Comparison of ENCODE assay signal across 1 fruit fly cellular context in genomic region chr3R:16207074-16207609, dm6.
TF ChIP-seq lines count a peak whose summit lies in the region.

No protein-coding gene starts in this region.

TF ChIP-seq in whole organism, embryonic, 481 proteins besides CTCF, POLR2A, EP300 and RAD21 (continued from another document and continues in another):
- no peak for TF ChIP-seq pan (optimal IDR thresholded peaks at IDR 0.05; lab: Kevin White, UChicago)
- TF ChIP-seq pan (GFP tag; optimal IDR thresholded peaks at IDR 0.05 in 1 of 2, IDR thresholded peaks at IDR 0.05 in 1 of 2) = no peak
- TF ChIP-seq CG9817 (tag; optimal IDR thresholded peaks at IDR 0.05; lab: Kevin White, UChicago) = no peak
- no peak for TF ChIP-seq NC2β (GFP tag; optimal IDR thresholded peaks at IDR 0.05; lab: Kevin White, UChicago)
- TF ChIP-seq ttk (GFP tag; IDR thresholded peaks at IDR 0.05; lab: Robert Waterston, UW) = no peak
- TF ChIP-seq ro (GFP tag; IDR thresholded peaks at IDR 0.05; lab: Robert Waterston, UW) = no peak
- TF ChIP-seq gce (GFP tag; IDR thresholded peaks at IDR 0.05; lab: Robert Waterston, UW) = no peak
- TF ChIP-seq Atf-2 (GFP tag; optimal IDR thresholded peaks at IDR 0.05; lab: Kevin White, UChicago) = no peak
- peak; percentile 45 for TF ChIP-seq grau (tag; optimal IDR thresholded peaks at IDR 0.05; lab: Kevin White, UChicago)
- 0 out of 2 replicates have a peak, but pooled peaks have one; percentile 9 for TF ChIP-seq tna (GFP tag; IDR thresholded peaks at IDR 0.05; lab: Robert Waterston, UW; ENCODE audit: partially characterized antibody)
- peak; percentile 73; the same call in 1 of the 3 replicates for TF ChIP-seq ci (GFP tag; IDR thresholded peaks at IDR 0.05; lab: Robert Waterston, UW)
- TF ChIP-seq CG17829 (tag; optimal IDR thresholded peaks at IDR 0.05; lab: Kevin White, UChicago) = peak; percentile 26
- no peak for TF ChIP-seq CG4617 (GFP tag; optimal IDR thresholded peaks at IDR 0.05; lab: Kevin White, UChicago; ENCODE audit: borderline replicate concordance)
- no peak for TF ChIP-seq Dp (GFP tag; optimal IDR thresholded peaks at IDR 0.05; lab: Kevin White, UChicago)
- no peak for TF ChIP-seq dmrt11E (tag; optimal IDR thresholded peaks at IDR 0.05; lab: Kevin White, UChicago)
- no peak for TF ChIP-seq CG7556 (GFP tag; optimal IDR thresholded peaks at IDR 0.05; lab: Kevin White, UChicago)
- peak; percentile 82 for TF ChIP-seq kni (GFP tag; optimal IDR thresholded peaks at IDR 0.05; lab: Kevin White, UChicago)
- TF ChIP-seq CG1792 (GFP tag; optimal IDR thresholded peaks at IDR 0.05; lab: Kevin White, UChicago) = no peak
- no peak for TF ChIP-seq en (GFP tag; optimal IDR thresholded peaks at IDR 0.05; lab: Kevin White, UChicago)
- no peak for TF ChIP-seq Ets65A (GFP tag; lab: Kevin White, UChicago)
- no peak for TF ChIP-seq D (optimal IDR thresholded peaks at IDR 0.05; lab: Kevin White, UChicago)
- no peak for TF ChIP-seq D (GFP tag; optimal IDR thresholded peaks at IDR 0.05; lab: Kevin White, UChicago)
- TF ChIP-seq Hr78 (GFP tag; optimal IDR thresholded peaks at IDR 0.05; lab: Kevin White, UChicago) = peak in 1 of 2 experiments; percentile 55
- TF ChIP-seq klu (GFP tag; IDR thresholded peaks at IDR 0.05; lab: Robert Waterston, UW) = no peak
- TF ChIP-seq crc (GFP tag; optimal IDR thresholded peaks at IDR 0.05; lab: Kevin White, UChicago) = no peak
- peak; percentile 71 for TF ChIP-seq dm (GFP tag; optimal IDR thresholded peaks at IDR 0.05; lab: Kevin White, UChicago)
- no peak for TF ChIP-seq CG7839 (tag; optimal IDR thresholded peaks at IDR 0.05; lab: Kevin White, UChicago)
- no peak for TF ChIP-seq CG1603 (tag; optimal IDR thresholded peaks at IDR 0.05; lab: Kevin White, UChicago)
- TF ChIP-seq ara (GFP tag; IDR thresholded peaks at IDR 0.05; lab: Robert Waterston, UW) = 0 out of 2 replicates have a peak, but pooled peaks have one; percentile 37
- no peak for TF ChIP-seq Doc2 (GFP tag; IDR thresholded peaks at IDR 0.05; lab: Robert Waterston, UW)
- TF ChIP-seq knrl (GFP tag; IDR thresholded peaks at IDR 0.05; lab: Robert Waterston, UW; ENCODE audit: partially characterized antibody) = no peak
- TF ChIP-seq CG6765 (GFP tag; optimal IDR thresholded peaks at IDR 0.05; lab: Kevin White, UChicago) = no peak
- no peak for TF ChIP-seq tap (tag; optimal IDR thresholded peaks at IDR 0.05; lab: Kevin White, UChicago)
- no peak for TF ChIP-seq CG7786 (GFP tag; optimal IDR thresholded peaks at IDR 0.05; lab: Kevin White, UChicago)
- TF ChIP-seq CG11085 (GFP tag; IDR thresholded peaks at IDR 0.05; lab: Robert Waterston, UW) = no peak
- peak; percentile 36 for TF ChIP-seq exex (tag; optimal IDR thresholded peaks at IDR 0.05; lab: Kevin White, UChicago)
- TF ChIP-seq Eip74EF (GFP tag; optimal IDR thresholded peaks at IDR 0.05; lab: Kevin White, UChicago) = no peak
- TF ChIP-seq lbe (GFP tag; optimal IDR thresholded peaks at IDR 0.05; lab: Kevin White, UChicago) = peak; percentile 65
- TF ChIP-seq Rx (GFP tag; IDR thresholded peaks at IDR 0.05; lab: Robert Waterston, UW) = no peak
- no peak for TF ChIP-seq Hsf (GFP tag; optimal IDR thresholded peaks at IDR 0.05; lab: Kevin White, UChicago)
- no peak for TF ChIP-seq ken (GFP tag; IDR thresholded peaks at IDR 0.05; lab: Robert Waterston, UW)
- TF ChIP-seq CG33213 (GFP tag; optimal IDR thresholded peaks at IDR 0.05; lab: Kevin White, UChicago) = no peak
- peak; percentile 64 for TF ChIP-seq CG13287 (GFP tag; IDR thresholded peaks at IDR 0.05; lab: Robert Waterston, UW; ENCODE audit: partially characterized antibody)
- TF ChIP-seq CG15696 (tag; optimal IDR thresholded peaks at IDR 0.05; lab: Kevin White, UChicago) = no peak
- no peak for TF ChIP-seq CG2889 (GFP tag; IDR thresholded peaks at IDR 0.05; lab: Robert Waterston, UW)
- no peak for TF ChIP-seq CG16779 (GFP tag; IDR thresholded peaks at IDR 0.05; lab: Robert Waterston, UW)
- no peak for TF ChIP-seq jigr1 (GFP tag; IDR thresholded peaks at IDR 0.05; lab: Robert Waterston, UW)
- TF ChIP-seq nau (GFP tag; optimal IDR thresholded peaks at IDR 0.05; lab: Kevin White, UChicago) = peak; percentile 16
- TF ChIP-seq Nf-YA (GFP tag; IDR thresholded peaks at IDR 0.05; lab: Robert Waterston, UW) = no peak
- TF ChIP-seq Oaz (GFP tag; IDR thresholded peaks at IDR 0.05; lab: Robert Waterston, UW) = no peak
- no peak for TF ChIP-seq CG6791 (GFP tag; IDR thresholded peaks at IDR 0.05; lab: Robert Waterston, UW; ENCODE audit: partially characterized antibody)
- no peak for TF ChIP-seq az2 (GFP tag; optimal IDR thresholded peaks at IDR 0.05; lab: Kevin White, UChicago)
- peak; percentile 44 for TF ChIP-seq Dek (tag; optimal IDR thresholded peaks at IDR 0.05; lab: Kevin White, UChicago)
- TF ChIP-seq HHEX (GFP tag; optimal IDR thresholded peaks at IDR 0.05; lab: Kevin White, UChicago) = peak; percentile 38
- peak; percentile 15 for TF ChIP-seq CG31365 (tag; optimal IDR thresholded peaks at IDR 0.05; lab: Kevin White, UChicago)
- TF ChIP-seq bsh (GFP tag; optimal IDR thresholded peaks at IDR 0.05; lab: Kevin White, UChicago) = no peak
- TF ChIP-seq sens (GFP tag; lab: Kevin White, UChicago) = peak; percentile 81
- TF ChIP-seq onecut (GFP tag; IDR thresholded peaks at IDR 0.05; lab: Robert Waterston, UW) = no peak
- TF ChIP-seq pum (GFP tag; optimal IDR thresholded peaks at IDR 0.05; lab: Kevin White, UChicago) = no peak
- peak; percentile 88 for TF ChIP-seq Med (GFP tag; lab: Kevin White, UChicago)
- no peak for TF ChIP-seq tin (GFP tag; optimal IDR thresholded peaks at IDR 0.05; lab: Kevin White, UChicago)
- TF ChIP-seq ems (GFP tag; optimal IDR thresholded peaks at IDR 0.05; lab: Kevin White, UChicago) = no peak
- peak; percentile 83 for TF ChIP-seq HmgZ (tag; optimal IDR thresholded peaks at IDR 0.05; lab: Kevin White, UChicago)
- no peak for TF ChIP-seq tup (GFP tag; optimal IDR thresholded peaks at IDR 0.05; lab: Kevin White, UChicago)
- TF ChIP-seq pb (GFP tag; optimal IDR thresholded peaks at IDR 0.05; lab: Kevin White, UChicago) = no peak
- TF ChIP-seq CG2199 (GFP tag; IDR thresholded peaks at IDR 0.05; lab: Robert Waterston, UW) = peak; percentile 94
- TF ChIP-seq org-1 (GFP tag; optimal IDR thresholded peaks at IDR 0.05; lab: Kevin White, UChicago) = peak; percentile 22
- no peak for TF ChIP-seq CG9437 (GFP tag; optimal IDR thresholded peaks at IDR 0.05; lab: Kevin White, UChicago)
- no peak for TF ChIP-seq ewg (GFP tag; optimal IDR thresholded peaks at IDR 0.05; lab: Kevin White, UChicago)
- peak; percentile 18; the same call in 1 of the 2 replicates for TF ChIP-seq CG3847 (GFP tag; IDR thresholded peaks at IDR 0.05; lab: Robert Waterston, UW)
- TF ChIP-seq CG6813 (GFP tag; optimal IDR thresholded peaks at IDR 0.05; lab: Kevin White, UChicago) = peak; percentile 36
- no peak for TF ChIP-seq Oli (tag; optimal IDR thresholded peaks at IDR 0.05; lab: Kevin White, UChicago)
- TF ChIP-seq HLH3B (GFP tag; IDR thresholded peaks at IDR 0.05; lab: Robert Waterston, UW) = no peak; the same call in 1 of the 2 replicates
- no peak; the same call in 1 of the 2 replicates for TF ChIP-seq CG6272 (GFP tag; IDR thresholded peaks at IDR 0.05; lab: Robert Waterston, UW)
- no peak for TF ChIP-seq CG17186 (GFP tag; optimal IDR thresholded peaks at IDR 0.05; lab: Kevin White, UChicago)
- TF ChIP-seq CG11093 (GFP tag; IDR thresholded peaks at IDR 0.05; lab: Robert Waterston, UW) = no peak
- TF ChIP-seq h (optimal IDR thresholded peaks at IDR 0.05; lab: Kevin White, UChicago) = no peak
- peak; percentile 8 for TF ChIP-seq CG2678 (tag; optimal IDR thresholded peaks at IDR 0.05; lab: Kevin White, UChicago)
- TF ChIP-seq da (GFP tag; optimal IDR thresholded peaks at IDR 0.05; lab: Kevin White, UChicago) = peak; percentile 15
- no peak for TF ChIP-seq maf-S (GFP tag; optimal IDR thresholded peaks at IDR 0.05; lab: Kevin White, UChicago)
- TF ChIP-seq eve (GFP tag; optimal IDR thresholded peaks at IDR 0.05; lab: Kevin White, UChicago) = no peak
- TF ChIP-seq Pdp1 (GFP tag; optimal IDR thresholded peaks at IDR 0.05; lab: Kevin White, UChicago) = peak in 1 of 2 experiments; percentile 27
- TF ChIP-seq HmgD (GFP tag; optimal IDR thresholded peaks at IDR 0.05; lab: Kevin White, UChicago) = no peak
- TF ChIP-seq hth (optimal IDR thresholded peaks at IDR 0.05; lab: Kevin White, UChicago) = no peak
- no peak for TF ChIP-seq sc (optimal IDR thresholded peaks at IDR 0.05; lab: Kevin White, UChicago)
- no peak for TF ChIP-seq sc (GFP tag; optimal IDR thresholded peaks at IDR 0.05; lab: Kevin White, UChicago)
- no peak for TF ChIP-seq Sry-δ (GFP tag; optimal IDR thresholded peaks at IDR 0.05; lab: Kevin White, UChicago)
- TF ChIP-seq MTF-1 (GFP tag; optimal IDR thresholded peaks at IDR 0.05; lab: Kevin White, UChicago; ENCODE audit: borderline replicate concordance) = peak; percentile 28
- TF ChIP-seq dimm (GFP tag; IDR thresholded peaks at IDR 0.05; lab: Robert Waterston, UW) = no peak
- no peak for TF ChIP-seq CG17328 (GFP tag; IDR thresholded peaks at IDR 0.05; lab: Robert Waterston, UW)
- TF ChIP-seq bowl (GFP tag; IDR thresholded peaks at IDR 0.05; lab: Robert Waterston, UW) = no peak
- no peak for TF ChIP-seq Meics (GFP tag; optimal IDR thresholded peaks at IDR 0.05; lab: Kevin White, UChicago)
- peak; percentile 62 for TF ChIP-seq CG9932 (GFP tag; IDR thresholded peaks at IDR 0.05; lab: Robert Waterston, UW)
- TF ChIP-seq fru (optimal IDR thresholded peaks at IDR 0.05; lab: Kevin White, UChicago) = no peak
- TF ChIP-seq sd (tag; optimal IDR thresholded peaks at IDR 0.05; lab: Kevin White, UChicago) = peak; percentile 71
- TF ChIP-seq luna (GFP tag; optimal IDR thresholded peaks at IDR 0.05; lab: Kevin White, UChicago) = no peak
- no peak for TF ChIP-seq pho (GFP tag; optimal IDR thresholded peaks at IDR 0.05; lab: Kevin White, UChicago)
- no peak; the same call in 1 of the 2 replicates for TF ChIP-seq stc (GFP tag; IDR thresholded peaks at IDR 0.05; lab: Robert Waterston, UW)
- no peak for TF ChIP-seq CG12299 (tag; optimal IDR thresholded peaks at IDR 0.05; lab: Kevin White, UChicago)
- TF ChIP-seq slbo (GFP tag; IDR thresholded peaks at IDR 0.05; lab: Robert Waterston, UW) = no peak; the same call in 1 of the 2 replicates
- no peak for TF ChIP-seq CG8388 (GFP tag; optimal IDR thresholded peaks at IDR 0.05; lab: Kevin White, UChicago)
- TF ChIP-seq CG11696 (GFP tag; IDR thresholded peaks at IDR 0.05; lab: Robert Waterston, UW) = peak; percentile 20; the same call in 1 of the 2 replicates
- no peak for TF ChIP-seq CG7357 (GFP tag; IDR thresholded peaks at IDR 0.05; lab: Robert Waterston, UW)
- TF ChIP-seq CG18011 (GFP tag; optimal IDR thresholded peaks at IDR 0.05; lab: Kevin White, UChicago) = no peak
- no peak for TF ChIP-seq gfzf (GFP tag; optimal IDR thresholded peaks at IDR 0.05; lab: Kevin White, UChicago)
- TF ChIP-seq Sry-β (GFP tag; optimal IDR thresholded peaks at IDR 0.05; lab: Kevin White, UChicago) = no peak
- TF ChIP-seq hkb (optimal IDR thresholded peaks at IDR 0.05; lab: Kevin White, UChicago) = no peak
- no peak for TF ChIP-seq hkb (GFP tag; IDR thresholded peaks at IDR 0.05; lab: Robert Waterston, UW)
- TF ChIP-seq CG8478 (optimal IDR thresholded peaks at IDR 0.05; lab: Kevin White, UChicago) = peak; percentile 34
- no peak for TF ChIP-seq unpg (GFP tag; optimal IDR thresholded peaks at IDR 0.05; lab: Kevin White, UChicago)
- TF ChIP-seq Jarid2 (GFP tag; optimal IDR thresholded peaks at IDR 0.05; lab: Kevin White, UChicago) = no peak
- no peak for TF ChIP-seq CG31388 (GFP tag; optimal IDR thresholded peaks at IDR 0.05; lab: Kevin White, UChicago)
- peak; percentile 80 for TF ChIP-seq mirr (GFP tag; optimal IDR thresholded peaks at IDR 0.05; lab: Kevin White, UChicago)
- no peak for TF ChIP-seq CG12744 (GFP tag; optimal IDR thresholded peaks at IDR 0.05; lab: Kevin White, UChicago)
- TF ChIP-seq trh (GFP tag; optimal IDR thresholded peaks at IDR 0.05; lab: Kevin White, UChicago) = no peak
- TF ChIP-seq p53 (GFP tag; optimal IDR thresholded peaks at IDR 0.05; lab: Kevin White, UChicago) = no peak
- no peak for TF ChIP-seq Hr3 (GFP tag; optimal IDR thresholded peaks at IDR 0.05; lab: Kevin White, UChicago)
- peak; percentile 86 for TF ChIP-seq CG34376 (GFP tag; optimal IDR thresholded peaks at IDR 0.05; lab: Kevin White, UChicago)
- TF ChIP-seq GATAe (GFP tag; conservative IDR thresholded peaks at IDR 0.05; lab: Robert Waterston, UW) = peak; percentile 45; the same call in 1 of the 2 replicates
- TF ChIP-seq CG1024 (GFP tag; IDR thresholded peaks at IDR 0.05; lab: Robert Waterston, UW) = no peak
- TF ChIP-seq CG1602 (GFP tag; optimal IDR thresholded peaks at IDR 0.05; lab: Kevin White, UChicago) = no peak
- no peak for TF ChIP-seq crp (GFP tag; optimal IDR thresholded peaks at IDR 0.05; lab: Kevin White, UChicago)
- TF ChIP-seq ham (GFP tag; IDR thresholded peaks at IDR 0.05; lab: Robert Waterston, UW) = no peak
- TF ChIP-seq cas (GFP tag; IDR thresholded peaks at IDR 0.05; lab: Robert Waterston, UW) = no peak
- peak; percentile 71 for TF ChIP-seq Aef1 (GFP tag; IDR thresholded peaks at IDR 0.05; lab: Robert Waterston, UW)
- no peak for TF ChIP-seq dati (GFP tag; IDR thresholded peaks at IDR 0.05; lab: Robert Waterston, UW)
- TF ChIP-seq nerfin-2 (GFP tag; IDR thresholded peaks at IDR 0.05; lab: Robert Waterston, UW; ENCODE audit: partially characterized antibody) = no peak
- TF ChIP-seq tgo (GFP tag; IDR thresholded peaks at IDR 0.05; lab: Robert Waterston, UW) = 0 out of 3 replicates have a peak, but pooled peaks have one; percentile 13
- no peak for TF ChIP-seq Chrac-16 (GFP tag; optimal IDR thresholded peaks at IDR 0.05; lab: Kevin White, UChicago)
- TF ChIP-seq Sin3A (optimal IDR thresholded peaks at IDR 0.05; lab: Kevin White, UChicago) = no peak
- TF ChIP-seq cg (GFP tag; optimal IDR thresholded peaks at IDR 0.05; lab: Kevin White, UChicago) = peak; percentile 83
- no peak for TF ChIP-seq jumu (GFP tag; optimal IDR thresholded peaks at IDR 0.05; lab: Kevin White, UChicago)
- TF ChIP-seq gro (GFP tag; optimal IDR thresholded peaks at IDR 0.05; lab: Kevin White, UChicago) = peak; percentile 9
- no peak for TF ChIP-seq Mrtf (GFP tag; IDR thresholded peaks at IDR 0.05; lab: Robert Waterston, UW)
- TF ChIP-seq cwo (GFP tag; optimal IDR thresholded peaks at IDR 0.05; lab: Kevin White, UChicago) = peak; percentile 91
- no peak for TF ChIP-seq gt (GFP tag; IDR thresholded peaks at IDR 0.05; lab: Robert Waterston, UW)
- TF ChIP-seq Usf (GFP tag; optimal IDR thresholded peaks at IDR 0.05; lab: Kevin White, UChicago) = no peak
- TF ChIP-seq CHES-1-like (GFP tag; optimal IDR thresholded peaks at IDR 0.05; lab: Kevin White, UChicago) = no peak
